Fruit fly (Drosophila melanogaster): Measurements from ENCODE around the gene ple.

DNA sequence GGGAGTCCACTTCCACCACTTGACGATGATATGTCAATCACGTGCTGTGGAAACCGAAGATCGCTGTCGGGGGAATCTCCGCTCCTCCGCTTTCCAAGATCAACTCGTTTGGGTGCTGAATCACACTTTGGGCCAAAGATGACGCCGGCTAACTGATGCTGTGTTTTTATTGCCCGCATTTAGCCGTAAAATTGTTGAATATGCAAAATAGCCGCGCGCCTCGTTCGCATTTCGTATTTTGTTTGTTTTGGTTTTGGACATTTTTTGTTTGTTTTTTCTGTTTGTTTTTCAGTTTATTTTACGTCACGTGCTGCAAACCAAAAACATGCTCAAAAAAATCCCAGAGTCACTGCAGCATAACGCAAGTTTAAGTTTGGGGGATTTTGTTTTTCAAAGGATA lies 4.0 kb upstream of the ple start:
- TF ChIP-seq CTCF (optimal IDR thresholded peaks at IDR 0.05) (no peak), CG8478 (optimal IDR thresholded peaks at IDR 0.05) (no peak)

Data from S2 (cell line).